Worm (Caenorhabditis elegans): ENCODE measurements around the gene F09C6.15.

Gene F09C6.15

DNA sequence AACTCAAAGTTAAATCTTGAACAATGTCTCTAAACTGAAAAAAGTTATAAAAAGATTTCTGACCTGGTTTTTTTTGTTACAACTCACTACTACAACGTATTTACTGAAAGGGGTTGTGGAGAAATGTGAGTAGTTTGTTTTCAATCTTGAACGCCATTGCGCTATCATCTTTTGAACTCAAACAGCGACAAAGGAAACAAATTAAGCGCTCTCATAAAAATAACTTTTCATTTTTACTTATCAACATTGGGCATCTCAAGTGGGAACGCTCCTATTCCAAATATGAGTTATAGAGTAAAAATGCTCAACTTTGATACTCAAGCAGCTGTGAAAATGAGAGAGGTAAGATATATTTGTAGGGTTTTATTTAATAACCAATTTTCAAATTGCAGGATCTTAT, at the start of gene F09C6.15:
F09C6.15 (plus strand) TSS at position 301 of the 400 bp plus-strand sequence.
- no peak for TF ChIP-seq ztf-4 (tag; optimal IDR thresholded peaks at IDR 0.05)
- TF ChIP-seq Y55F3AM.14 (GFP tag; optimal IDR thresholded peaks at IDR 0.05): no peak
- no peak for TF ChIP-seq ama-1 (optimal IDR thresholded peaks at IDR 0.05)
- TF ChIP-seq sem-4 (tag; optimal IDR thresholded peaks at IDR 0.05): no peak
- TF ChIP-seq zag-1 (tag; optimal IDR thresholded peaks at IDR 0.05): no peak
- TF ChIP-seq nhr-129 (tag; optimal IDR thresholded peaks at IDR 0.05): no peak
- no peak for TF ChIP-seq mab-5 (tag; optimal IDR thresholded peaks at IDR 0.05)
- TF ChIP-seq snpc-4 (tag; optimal IDR thresholded peaks at IDR 0.05): no peak
- no peak for TF ChIP-seq nhr-6 (tag; optimal IDR thresholded peaks at IDR 0.05)
- TF ChIP-seq lin-13 (GFP tag; optimal IDR thresholded peaks at IDR 0.05): no peak
- TF ChIP-seq ceh-16 (tag; optimal IDR thresholded peaks at IDR 0.05): no peak
- TF ChIP-seq nhr-237 (tag; optimal IDR thresholded peaks at IDR 0.05): no peak

DNA sequence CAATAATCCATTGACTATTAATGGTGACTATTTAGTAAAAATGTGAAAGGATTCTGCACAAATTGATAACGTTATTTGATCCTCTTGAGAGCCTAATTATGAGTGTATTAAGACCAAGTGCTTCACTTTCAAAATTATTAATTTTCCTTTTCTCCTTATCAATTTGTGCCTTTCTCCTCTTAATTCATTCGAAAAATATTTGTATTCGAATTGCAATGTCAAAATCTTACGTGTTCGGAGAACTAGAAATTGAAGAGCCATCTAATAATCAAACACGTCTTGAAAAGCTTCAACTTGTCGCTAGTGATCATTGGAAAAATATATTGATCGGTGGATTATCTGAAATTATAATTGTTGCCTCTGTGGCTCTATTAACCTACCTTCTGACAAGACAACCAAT, 45.0 kb upstream of the F09C6.15 start, which contains the start of the genes clec-36 and clec-26:
clec-36 (minus strand) TSS at position 101 of the 400 bp plus-strand sequence.
clec-26 (plus strand) TSS at position 114 of the 400 bp plus-strand sequence.
- TF ChIP-seq unc-62 (GFP tag; optimal IDR thresholded peaks at IDR 0.05) (no peak), ceh-16 (tag; optimal IDR thresholded peaks at IDR 0.05) (no peak), nhr-77 (tag; optimal IDR thresholded peaks at IDR 0.05) (no peak), nhr-11 (tag; optimal IDR thresholded peaks at IDR 0.05) (no peak), gmeb-1 (tag; optimal IDR thresholded peaks at IDR 0.05) (no peak), ama-1 (optimal IDR thresholded peaks at IDR 0.05) (no peak), mab-5 (tag; optimal IDR thresholded peaks at IDR 0.05) (no peak), alr-1 (tag; optimal IDR thresholded peaks at IDR 0.05) (no peak), ceh-82 (tag; optimal IDR thresholded peaks at IDR 0.05) (no peak), unc-39 (tag; optimal IDR thresholded peaks at IDR 0.05) (no peak)

- TF ChIP-seq egl-27 (tag; optimal IDR thresholded peaks at IDR 0.05) (no peak), blmp-1 (tag; optimal IDR thresholded peaks at IDR 0.05; ENCODE audit: insufficient read depth) (no peak), fos-1 (tag; optimal IDR thresholded peaks at IDR 0.05) (no peak), ZK546.5 (tag; optimal IDR thresholded peaks at IDR 0.05) (no peak), unc-62 (GFP tag; optimal IDR thresholded peaks at IDR 0.05) (no peak), alr-1 (tag; optimal IDR thresholded peaks at IDR 0.05) (no peak), sma-3 (GFP tag; optimal IDR thresholded peaks at IDR 0.05) (no peak), mbf-1 (tag; optimal IDR thresholded peaks at IDR 0.05) (no peak)
These were observed 41.5 kb upstream of the F09C6.15 start, which contains the start of gene clec-37 for ce11 chrV:16852002-16852401. TSS of gene clec-37 (minus strand) at chrV:16852102.

DNA sequence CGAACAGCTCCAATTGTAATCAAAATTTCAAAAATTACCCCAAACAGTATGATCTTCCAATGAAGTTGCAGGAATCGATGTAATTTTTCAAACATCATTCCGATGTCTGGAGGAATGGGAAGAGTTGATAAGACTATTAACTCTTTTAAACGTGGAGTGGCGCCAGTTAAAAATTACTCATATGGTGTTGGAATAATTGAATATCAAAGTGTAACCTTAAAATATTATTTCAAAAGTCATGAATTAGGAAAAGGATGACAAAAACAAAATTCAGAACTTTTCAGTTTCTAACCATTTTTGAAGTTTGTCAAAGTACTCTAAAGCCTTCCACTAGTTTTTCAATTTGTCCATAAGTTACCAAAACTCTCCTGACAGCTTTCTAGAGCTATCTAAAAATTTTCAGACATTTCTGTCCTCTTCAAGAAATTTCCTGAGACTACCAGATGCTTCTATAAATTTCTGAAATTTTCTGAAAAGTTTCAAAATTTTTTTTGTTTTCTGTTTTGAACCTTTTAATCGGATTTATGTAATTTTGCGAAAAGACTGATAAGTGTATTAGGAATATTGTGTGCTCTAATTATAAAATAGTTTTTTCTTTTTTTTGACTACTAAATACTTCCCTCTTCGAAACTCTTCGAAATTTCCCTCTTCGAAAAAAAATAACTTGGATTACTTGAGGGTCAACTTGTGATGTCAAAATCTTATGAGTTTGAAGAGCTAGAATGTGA, 39.4 kb upstream of the F09C6.15 start, which contains the start of the genes clec-35 and clec-27:
clec-35 (minus strand) TSS at position 101 of the 728 bp plus-strand sequence.
clec-27 (plus strand) TSS at position 678 of the 728 bp plus-strand sequence.
- no peak for TF ChIP-seq mbf-1 (tag; optimal IDR thresholded peaks at IDR 0.05)
- TF ChIP-seq C34F6.9 (tag; optimal IDR thresholded peaks at IDR 0.05): no peak
- TF ChIP-seq ceh-82 (tag; optimal IDR thresholded peaks at IDR 0.05): no peak
- TF ChIP-seq nhr-12 (tag; optimal IDR thresholded peaks at IDR 0.05): no peak
- TF ChIP-seq nhr-21 (tag; optimal IDR thresholded peaks at IDR 0.05): no peak
- no peak for TF ChIP-seq sem-4 (tag; optimal IDR thresholded peaks at IDR 0.05)
- no peak for TF ChIP-seq fos-1 (tag; optimal IDR thresholded peaks at IDR 0.05)
- no peak for TF ChIP-seq egl-27 (tag; optimal IDR thresholded peaks at IDR 0.05)
- TF ChIP-seq ZK546.5 (tag; optimal IDR thresholded peaks at IDR 0.05): no peak
- TF ChIP-seq ama-1 (optimal IDR thresholded peaks at IDR 0.05): no peak
- TF ChIP-seq ceh-16 (tag; optimal IDR thresholded peaks at IDR 0.05): no peak
- no peak for TF ChIP-seq elt-3 (tag; optimal IDR thresholded peaks at IDR 0.05)
- TF ChIP-seq peb-1 (tag; optimal IDR thresholded peaks at IDR 0.05): no peak
- TF ChIP-seq mab-5 (tag; optimal IDR thresholded peaks at IDR 0.05): no peak
- no peak for TF ChIP-seq zag-1 (tag; optimal IDR thresholded peaks at IDR 0.05)
- TF ChIP-seq unc-39 (tag; optimal IDR thresholded peaks at IDR 0.05): no peak
- TF ChIP-seq lin-11 (tag; optimal IDR thresholded peaks at IDR 0.05): no peak

DNA sequence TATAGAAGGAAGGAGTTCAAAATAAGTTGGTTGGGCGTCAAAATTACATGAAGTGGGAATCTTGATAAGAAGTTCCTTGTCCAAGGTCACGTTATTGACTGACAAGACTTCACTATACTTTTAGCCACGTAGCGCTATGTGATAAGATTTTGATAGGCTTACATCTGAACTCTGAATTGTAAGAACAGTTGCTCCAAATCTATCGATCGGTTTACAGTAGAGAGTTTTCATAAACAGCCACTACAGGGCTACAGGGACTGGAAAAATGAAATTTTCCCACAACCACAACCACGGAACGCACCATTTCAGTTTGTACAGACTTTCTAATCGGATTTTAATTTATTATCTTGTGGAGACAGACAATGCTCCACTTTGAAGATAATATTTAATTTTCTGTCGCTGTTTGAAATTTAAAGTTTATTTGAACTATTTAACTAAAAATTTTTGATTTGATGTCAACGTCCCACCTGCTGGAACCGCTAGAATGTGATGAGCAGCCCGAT, 35.5 kb upstream of the F09C6.15 start, which contains the start of the genes clec-31 and clec-22:
clec-31 (minus strand) TSS at position 101 of the 503 bp plus-strand sequence.
clec-22 (plus strand) TSS at position 453 of the 503 bp plus-strand sequence.
- TF ChIP-seq F13H6.1 (tag; optimal IDR thresholded peaks at IDR 0.05): no peak
- TF ChIP-seq sem-4 (tag; optimal IDR thresholded peaks at IDR 0.05): no peak
- no peak for TF ChIP-seq lin-13 (GFP tag; optimal IDR thresholded peaks at IDR 0.05)
- no peak for TF ChIP-seq elt-1 (tag; optimal IDR thresholded peaks at IDR 0.05)
- no peak for TF ChIP-seq ceh-16 (tag; optimal IDR thresholded peaks at IDR 0.05)
- no peak for TF ChIP-seq snpc-4 (tag; optimal IDR thresholded peaks at IDR 0.05)
- TF ChIP-seq ceh-82 (tag; optimal IDR thresholded peaks at IDR 0.05): no peak
- TF ChIP-seq zag-1 (tag; optimal IDR thresholded peaks at IDR 0.05): no peak
- TF ChIP-seq nhr-23 (tag; optimal IDR thresholded peaks at IDR 0.05): no peak
- TF ChIP-seq unc-62 (GFP tag; optimal IDR thresholded peaks at IDR 0.05): no peak
- TF ChIP-seq ztf-1 (GFP tag; conservative IDR thresholded peaks at IDR 0.05): no peak
- TF ChIP-seq ama-1 (optimal IDR thresholded peaks at IDR 0.05): no peak
- no peak for TF ChIP-seq elt-3 (tag; optimal IDR thresholded peaks at IDR 0.05)
- no peak for TF ChIP-seq blmp-1 (tag; optimal IDR thresholded peaks at IDR 0.05; ENCODE audit: insufficient read depth)
- TF ChIP-seq gmeb-1 (tag; optimal IDR thresholded peaks at IDR 0.05): no peak
- TF ChIP-seq nhr-12 (tag; optimal IDR thresholded peaks at IDR 0.05): no peak
- TF ChIP-seq ZK546.5 (tag; optimal IDR thresholded peaks at IDR 0.05): no peak
- TF ChIP-seq C34F6.9 (tag; optimal IDR thresholded peaks at IDR 0.05): no peak

All from whole organism, L2 larva.